Fruit fly (Drosophila melanogaster): ENCODE data around the gene CG42371.

DNA sequence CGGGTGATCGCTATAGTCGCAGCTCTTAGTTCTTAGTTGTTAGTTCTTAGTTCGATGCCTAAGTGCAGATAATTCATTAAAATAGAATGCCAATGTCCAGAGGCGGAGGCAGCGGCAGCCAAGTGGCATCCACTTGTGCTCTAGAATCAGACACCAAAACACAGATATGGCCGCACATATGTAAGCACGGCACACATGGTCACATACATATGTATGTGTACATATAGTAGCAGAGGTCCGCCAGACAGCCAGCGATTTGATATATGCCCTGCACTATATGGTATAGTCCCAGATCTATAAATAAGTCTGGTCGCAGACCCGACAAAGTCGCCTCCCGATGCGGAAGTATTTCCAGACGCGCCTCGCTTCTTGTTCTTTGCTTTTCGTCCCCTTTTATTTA, 36.4 kb downstream of the CG42371 start:
- no peak for TF ChIP-seq pan (optimal IDR thresholded peaks at IDR 0.05)
- no peak for TF ChIP-seq usp (GFP tag; optimal IDR thresholded peaks at IDR 0.05)
- no peak for TF ChIP-seq psq (optimal IDR thresholded peaks at IDR 0.05)
- TF ChIP-seq Dll (optimal IDR thresholded peaks at IDR 0.05), result no peak
- TF ChIP-seq CG8478 (optimal IDR thresholded peaks at IDR 0.05), result no peak
- TF ChIP-seq EcR (GFP tag; optimal IDR thresholded peaks at IDR 0.05), result no peak

All from whole organism.